Worm (Caenorhabditis elegans): ENCODE data around the gene C25E10.4.

DNA sequence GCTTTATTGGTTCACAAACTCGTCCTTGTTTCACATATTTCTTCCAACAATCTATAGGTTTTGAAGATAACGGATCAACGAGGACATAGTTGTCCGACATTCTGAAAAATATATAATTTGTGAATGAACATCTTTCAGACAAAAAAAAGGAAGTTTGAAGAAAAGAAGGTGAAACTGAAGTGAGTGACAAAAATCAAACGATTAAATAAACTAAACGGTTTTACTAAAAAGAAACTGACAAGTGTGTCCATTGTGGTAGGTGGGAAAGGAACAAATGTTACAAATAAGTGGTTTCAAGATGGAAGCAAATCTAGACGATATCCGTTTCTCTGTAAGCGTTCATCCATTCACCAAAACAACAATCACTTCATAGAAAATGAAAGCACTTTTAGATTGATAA is 29.0 kb downstream of the C25E10.4 start, which contains the start of gene C25E10.12:
- no peak for TF ChIP-seq sea-1 (GFP tag; conservative IDR thresholded peaks at IDR 0.05)
- no peak for TF ChIP-seq scrt-1 (GFP tag; IDR thresholded peaks at IDR 0.05)
- TF ChIP-seq ama-1 (optimal IDR thresholded peaks at IDR 0.05), result no peak
- no peak for TF ChIP-seq ets-7 (tag; optimal IDR thresholded peaks at IDR 0.05)
- TF ChIP-seq hmbx-1 (tag; optimal IDR thresholded peaks at IDR 0.05), result no peak
- no peak for TF ChIP-seq F13C5.2 (tag; optimal IDR thresholded peaks at IDR 0.05)
- TF ChIP-seq tbx-37 (GFP tag; conservative IDR thresholded peaks at IDR 0.05), result no peak
- no peak for TF ChIP-seq tbx-11 (GFP tag; IDR thresholded peaks at IDR 0.05)
- TF ChIP-seq hnd-1 (tag; optimal IDR thresholded peaks at IDR 0.05), result no peak
- no peak for TF ChIP-seq B0310.2 (tag; optimal IDR thresholded peaks at IDR 0.05)
- TF ChIP-seq ceh-13 (GFP tag; optimal IDR thresholded peaks at IDR 0.05), result no peak
- TF ChIP-seq aly-1 (tag; optimal IDR thresholded peaks at IDR 0.05), result no peak
